Fruit fly (Drosophila melanogaster) whole organism, embryonic: ENCODE data around the gene rin.

ENCODE experiments used
- CG10366 ChIP-seq: fragments of 200-800 bp; sonication (Bioruptor generic); IDR thresholded peaks from 2 replicates; pipeline ENCODE4 v1.3.6; 2022; ENCODE audit warnings: missing biosample characterization, missing genetic modification characterization
- CG10431 ChIP-seq: fragments of 200-800 bp; sonication (Bioruptor generic); optimal IDR thresholded peaks from 3 replicates; lab custom pipeline; 2018; ENCODE audit warnings: missing biosample characterization, mild to moderate bottlenecking, missing genetic modification characterization
- CG14710 ChIP-seq: fragments of 200-800 bp; sonication (Bioruptor generic); optimal IDR thresholded peaks from 3 replicates; lab custom pipeline; 2019; ENCODE audit warnings: missing biosample characterization, mild to moderate bottlenecking, missing genetic modification characterization, moderate library complexity
- CG17385 ChIP-seq: fragments of 200-800 bp; sonication (Bioruptor generic); optimal IDR thresholded peaks from 3 replicates; lab custom pipeline; 2018; ENCODE audit warnings: missing biosample characterization, mild to moderate bottlenecking, missing genetic modification characterization
- CG1832 ChIP-seq: fragments of 200-800 bp; sonication (Bioruptor generic); optimal IDR thresholded peaks from 2 replicates; lab custom pipeline; 2017; ENCODE audit warnings: missing biosample characterization, mild to moderate bottlenecking, missing genetic modification characterization, inconsistent platforms
- CG18764 ChIP-seq: fragments of 200-800 bp; sonication (Bioruptor generic); optimal IDR thresholded peaks from 3 replicates; lab custom pipeline; 2016; ENCODE audit warnings: missing biosample characterization, missing genetic modification characterization
- CG2199 ChIP-seq: fragments of 200-800 bp; sonication (Bioruptor generic); IDR thresholded peaks from 3 replicates; pipeline ENCODE4 v1.3.6; 2022; ENCODE audit warnings: missing biosample characterization, missing genetic modification characterization
- CG6689 ChIP-seq: fragments of 200-800 bp; sonication (Bioruptor generic); IDR thresholded peaks from 2 replicates; pipeline ENCODE4 v1.3.6; 2022; ENCODE audit warnings: missing biosample characterization, missing genetic modification characterization
- CG6765 ChIP-seq: fragments of 200-800 bp; sonication (Bioruptor generic); optimal IDR thresholded peaks from 3 replicates; lab custom pipeline; 2017; ENCODE audit warnings: missing biosample characterization, mild to moderate bottlenecking, missing genetic modification characterization
- CG6813 ChIP-seq: fragments of 200-800 bp; sonication (Bioruptor generic); optimal IDR thresholded peaks from 2 replicates; lab custom pipeline; 2017; ENCODE audit warnings: missing biosample characterization, missing genetic modification characterization, mild to moderate bottlenecking, moderate library complexity, missing genetic modification reagents
- CG7271 ChIP-seq: fragments of 200-800 bp; sonication (Bioruptor generic); optimal IDR thresholded peaks from 2 replicates; lab custom pipeline; 2018; ENCODE audit warnings: missing biosample characterization, mild to moderate bottlenecking, missing genetic modification characterization, moderate library complexity
- CG7357 ChIP-seq: fragments of 200-800 bp; sonication (Bioruptor generic); IDR thresholded peaks from 3 replicates; pipeline ENCODE4 v1.3.6; 2022; ENCODE audit warnings: missing biosample characterization, missing genetic modification characterization
- CG7556 ChIP-seq: fragments of 200-800 bp; sonication (Bioruptor generic); optimal IDR thresholded peaks from 2 replicates; lab custom pipeline; 2017; ENCODE audit warnings: missing biosample characterization, mild to moderate bottlenecking, missing genetic modification characterization
- CG8089 ChIP-seq: fragments of 200-800 bp; sonication (Bioruptor generic); optimal IDR thresholded peaks from 3 replicates; lab custom pipeline; 2016; ENCODE audit warnings: missing biosample characterization, missing genetic modification characterization
- CG8944 ChIP-seq: fragments of 200-800 bp; sonication (Bioruptor generic); optimal IDR thresholded peaks from 3 replicates; lab custom pipeline; 2016; ENCODE audit warnings: missing biosample characterization, missing genetic modification characterization
- CG9797 ChIP-seq: fragments of 200-800 bp; sonication (Bioruptor generic); optimal IDR thresholded peaks from 3 replicates; lab custom pipeline; 2018; ENCODE audit warnings: missing biosample characterization, mild to moderate bottlenecking, missing genetic modification characterization
- D19A ChIP-seq: fragments of 200-800 bp; optimal IDR thresholded peaks from 3 replicates; lab custom pipeline; 2019; ENCODE audit warnings: missing biosample characterization, mild to moderate bottlenecking, missing genetic modification characterization, moderate library complexity
- Dp ChIP-seq: fragments of 200-800 bp; sonication (Bioruptor generic); optimal IDR thresholded peaks from 2 replicates; lab custom pipeline; 2018; ENCODE audit warnings: missing biosample characterization, mild to moderate bottlenecking, missing genetic modification characterization, moderate library complexity
- Eip74EF ChIP-seq, 2 experiments: fragments of 200-800 bp in 1 of 2; fragments of >200 bp in 1 of 2; sonication (Bioruptor generic) in 1 of 2; optimal IDR thresholded peaks; 2 replicates each; lab custom pipeline; 2017 to 2019; ENCODE audit warnings: missing biosample characterization in 2 of 2, missing genetic modification characterization in 2 of 2, mild to moderate bottlenecking in 1 of 2, moderate library complexity in 1 of 2
- Ets65A ChIP-seq: fragments of 200-800 bp; sonication (Bioruptor generic); peaks from one replicate; lab custom pipeline; 2016; ENCODE audit warnings: missing biosample characterization, missing genetic modification characterization
- Gug ChIP-seq: fragments of 200-800 bp; sonication (Bioruptor generic); IDR thresholded peaks from 4 replicates; pipeline ENCODE4 v1.3.6; 2022; ENCODE audit warnings: missing biosample characterization, missing genetic modification characterization
- HHEX ChIP-seq: fragments of 200-800 bp; sonication (Bioruptor generic); optimal IDR thresholded peaks from 3 replicates; lab custom pipeline; 2017; ENCODE audit warnings: missing biosample characterization, mild to moderate bottlenecking, missing genetic modification characterization, missing genetic modification reagents
- MESR4 ChIP-seq: fragments of 200-800 bp; sonication (Bioruptor generic); optimal IDR thresholded peaks from 2 replicates; lab custom pipeline; 2018; ENCODE audit warnings: missing biosample characterization, mild to moderate bottlenecking, missing genetic modification characterization, moderate library complexity
- Opbp ChIP-seq: fragments of 200-800 bp; sonication (Bioruptor generic); IDR thresholded peaks from 3 replicates; pipeline ENCODE4 v1.3.6; 2022; ENCODE audit warnings: missing biosample characterization, missing genetic modification characterization; ENCODE audit not compliant: partially characterized antibody
- Rfx ChIP-seq: fragments of 200-800 bp; sonication (Bioruptor generic); IDR thresholded peaks from 2 replicates; pipeline ENCODE4 v1.3.6; 2022; ENCODE audit warnings: missing biosample characterization, missing genetic modification characterization
- Side ChIP-seq: fragments of 200-800 bp; sonication (Bioruptor generic); optimal IDR thresholded peaks from 2 replicates; lab custom pipeline; 2016; ENCODE audit warnings: missing biosample characterization, missing genetic modification characterization
- Ssrp ChIP-seq: fragments of 200-800 bp; sonication (Bioruptor generic); optimal IDR thresholded peaks from 2 replicates; lab custom pipeline; 2018; ENCODE audit warnings: missing biosample characterization, mild to moderate bottlenecking, missing genetic modification characterization, moderate library complexity
- bcd ChIP-seq: fragments of 200-800 bp; sonication (Bioruptor generic); optimal IDR thresholded peaks from 2 replicates; lab custom pipeline; 2017; ENCODE audit warnings: missing biosample characterization, mild to moderate bottlenecking, missing genetic modification characterization
- cg ChIP-seq: fragments of 200-800 bp; sonication (Bioruptor generic); optimal IDR thresholded peaks from 3 replicates; lab custom pipeline; 2019; ENCODE audit warnings: missing biosample characterization, mild to moderate bottlenecking, missing genetic modification characterization, moderate library complexity
- chinmo ChIP-seq: fragments of 200-800 bp; sonication (Bioruptor generic); IDR thresholded peaks from 4 replicates; pipeline ENCODE4 v1.3.6; 2022; ENCODE audit warnings: missing biosample characterization, missing genetic modification characterization; ENCODE audit not compliant: partially characterized antibody
- corto ChIP-seq: fragments of 200-800 bp; sonication (Bioruptor generic); optimal IDR thresholded peaks from 2 replicates; lab custom pipeline; 2016; ENCODE audit warnings: missing biosample characterization, mild to moderate bottlenecking, missing genetic modification characterization, moderate library complexity
- da ChIP-seq: fragments of 200-800 bp; sonication (Bioruptor generic); optimal IDR thresholded peaks from 2 replicates; lab custom pipeline; 2016; ENCODE audit warnings: missing biosample characterization, missing genetic modification characterization
- dmrt11E ChIP-seq: fragments of 200-800 bp; sonication (Bioruptor generic); optimal IDR thresholded peaks from 3 replicates; lab custom pipeline; 2018; ENCODE audit warnings: missing biosample characterization, mild to moderate bottlenecking, missing genetic modification characterization, moderate library complexity
- ewg ChIP-seq: fragments of 200-800 bp; sonication (Bioruptor generic); optimal IDR thresholded peaks from 3 replicates; lab custom pipeline; 2017; ENCODE audit warnings: mild to moderate bottlenecking, missing biosample characterization, missing genetic modification reagents, missing genetic modification characterization
- gsb-n ChIP-seq: fragments of 200-800 bp; sonication (Bioruptor generic); optimal IDR thresholded peaks from 3 replicates; lab custom pipeline; 2018; ENCODE audit warnings: missing biosample characterization, mild to moderate bottlenecking, missing genetic modification characterization
- inv ChIP-seq: fragments of 200-800 bp; sonication (Bioruptor generic); IDR thresholded peaks from 2 replicates; pipeline ENCODE4 v1.3.6; 2022; ENCODE audit warnings: missing biosample characterization, missing genetic modification characterization; ENCODE audit not compliant: partially characterized antibody
- jing ChIP-seq: fragments of 200-800 bp; sonication (Bioruptor generic); optimal IDR thresholded peaks from 2 replicates; lab custom pipeline; 2018; ENCODE audit warnings: missing biosample characterization, mild to moderate bottlenecking, missing genetic modification characterization
- lab ChIP-seq: fragments of 200-800 bp; sonication (Bioruptor generic); optimal IDR thresholded peaks from 3 replicates; lab custom pipeline; 2017; ENCODE audit warnings: missing biosample characterization, missing genetic modification characterization, mild to moderate bottlenecking, moderate library complexity, missing genetic modification reagents
- lilli ChIP-seq: fragments of 200-800 bp; sonication (Bioruptor generic); optimal IDR thresholded peaks from 3 replicates; lab custom pipeline; 2016; ENCODE audit warnings: missing biosample characterization, missing genetic modification characterization
- lov ChIP-seq, 2 experiments: fragments of 200-800 bp in 1 of 2; fragments of >200 bp in 1 of 2; sonication (Bioruptor generic) in 1 of 2; IDR thresholded peaks in 1 of 2; optimal IDR thresholded peaks in 1 of 2; 2 replicates in 1 of 2; 3 replicates in 1 of 2; pipeline versions ENCODE4 v1.3.6 to Lab custom; 2017 to 2022; ENCODE audit warnings: missing biosample characterization in 1 of 2, missing genetic modification characterization in 1 of 2
- nom ChIP-seq: fragments of 200-800 bp; sonication (Bioruptor generic); optimal IDR thresholded peaks from 2 replicates; lab custom pipeline; 2017; ENCODE audit warnings: missing biosample characterization, missing genetic modification characterization, mild to moderate bottlenecking, moderate library complexity, missing genetic modification reagents
- odd ChIP-seq: fragments of 200-800 bp; sonication (Bioruptor generic); optimal IDR thresholded peaks from 2 replicates; lab custom pipeline; 2017; ENCODE audit warnings: missing biosample characterization, mild to moderate bottlenecking, missing genetic modification characterization
- ro ChIP-seq: fragments of 200-800 bp; sonication (Bioruptor generic); IDR thresholded peaks from 2 replicates; pipeline ENCODE4 v1.3.6; 2022; ENCODE audit warnings: missing biosample characterization, missing genetic modification characterization
- schlank ChIP-seq: fragments of 200-800 bp; sonication (Bioruptor generic); optimal IDR thresholded peaks from 2 replicates; lab custom pipeline; 2018; ENCODE audit warnings: missing biosample characterization, mild to moderate bottlenecking, missing genetic modification characterization
- seq ChIP-seq: fragments of 200-800 bp; sonication (Bioruptor generic); IDR thresholded peaks from 2 replicates; pipeline ENCODE4 v1.3.6; 2022; ENCODE audit warnings: missing biosample characterization, missing genetic modification characterization
- sisA ChIP-seq: fragments of 200-800 bp; sonication (Bioruptor generic); IDR thresholded peaks from 2 replicates; pipeline ENCODE4 v1.3.6; 2022; ENCODE audit warnings: missing biosample characterization, missing genetic modification characterization
- tx ChIP-seq: fragments of 200-800 bp; sonication (Bioruptor generic); optimal IDR thresholded peaks from 2 replicates; lab custom pipeline; 2016; ENCODE audit warnings: missing biosample characterization, missing genetic modification characterization

The rin gene

DNA sequence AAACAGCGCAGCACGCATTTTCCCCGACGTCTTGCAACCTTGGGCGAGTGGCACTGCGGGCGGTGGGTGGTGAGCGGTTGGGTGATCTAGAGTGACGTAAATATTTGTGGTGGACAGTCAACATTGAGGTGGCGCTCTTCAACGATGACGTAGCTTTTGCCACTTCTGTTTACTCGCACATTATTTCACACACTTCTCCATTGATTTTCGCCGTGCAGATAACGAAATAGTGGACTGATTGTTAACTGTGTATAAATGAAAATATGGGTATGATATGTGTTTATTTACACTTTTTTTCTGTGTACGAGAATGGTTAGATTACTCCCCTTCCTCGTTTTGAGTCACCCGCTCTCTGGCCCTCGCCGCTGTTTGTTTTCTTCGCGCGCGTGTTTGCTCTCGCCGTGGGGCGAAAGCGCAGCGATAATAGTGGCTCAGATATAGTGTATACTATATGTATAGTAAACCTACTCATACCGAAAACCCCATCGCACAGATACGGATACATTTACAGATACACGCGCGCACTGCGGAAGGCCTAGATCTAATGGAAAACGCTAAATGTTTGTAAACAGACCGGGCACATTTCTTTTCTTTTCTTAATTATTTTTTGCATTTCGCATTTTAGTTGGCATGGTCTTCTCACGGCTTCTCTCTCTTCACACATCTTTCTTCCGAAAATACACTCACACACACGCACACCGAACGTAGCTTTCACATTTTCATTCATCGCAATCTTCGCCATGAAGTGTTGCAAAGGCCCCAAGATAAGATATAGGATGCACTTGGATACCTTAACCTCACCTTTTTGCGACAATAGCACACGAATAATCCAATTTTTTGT, 39.8 kb downstream of the rin start, which contains the start of gene omd (continued):
- TF ChIP-seq Rfx (GFP tag; lab: Robert Waterston, UW) (peak; percentile 72), CG10366 (GFP tag; lab: Robert Waterston, UW) (peak; percentile 47), MESR4 (GFP tag; lab: Kevin White, UChicago) (peak; percentile 10), inv (no peak), Gug (peak; percentile 33; the same call in 2 of the 4 replicates), CG6765 (GFP tag; lab: Kevin White, UChicago) (peak; percentile 64), tx (GFP tag; lab: Kevin White, UChicago) (peak; percentile 40), CG14710 (peak; percentile 50), Ets65A (GFP tag; lab: Kevin White, UChicago) (no peak), Eip74EF (GFP tag; optimal IDR thresholded peaks at IDR 0.05; lab: Kevin White, UChicago) (peak in 1 of 2 experiments; percentile 45), CG9797 (GFP tag; lab: Kevin White, UChicago) (no peak), Opbp (GFP tag; lab: Robert Waterston, UW) (no peak), CG8089 (GFP tag; lab: Kevin White, UChicago) (peak; percentile 37), dmrt11E (tag; lab: Kevin White, UChicago) (peak; percentile 64), CG7357 (no peak), ewg (peak; percentile 28), Side (peak; percentile 78), HHEX (GFP tag; lab: Kevin White, UChicago) (peak; percentile 66), gsb-n (tag; lab: Kevin White, UChicago) (no peak), schlank (peak; percentile 58), lilli (GFP tag; lab: Kevin White, UChicago) (peak; percentile 61), CG17385 (GFP tag; lab: Kevin White, UChicago) (peak; percentile 61), corto (GFP tag; lab: Kevin White, UChicago) (no peak), CG1832 (GFP tag; lab: Kevin White, UChicago) (no peak), chinmo (0 out of 4 replicates have a peak, but pooled peaks have one; percentile 66), CG7556 (GFP tag; lab: Kevin White, UChicago) (no peak), CG10431 (peak; percentile 82), CG6689 (peak; percentile 54; the same call in 1 of the 2 replicates), cg (peak; percentile 75), da (GFP tag; lab: Kevin White, UChicago) (no peak), ro (no peak), jing (GFP tag; lab: Kevin White, UChicago) (no peak), lab (GFP tag; lab: Kevin White, UChicago) (peak; percentile 87), CG2199 (GFP tag; lab: Robert Waterston, UW) (peak; percentile 94), sisA (GFP tag; lab: Robert Waterston, UW) (no peak), CG18764 (GFP tag; lab: Kevin White, UChicago) (peak; percentile 44), bcd (peak; percentile 70), lov (optimal IDR thresholded peaks at IDR 0.05; lab: Kevin White, UChicago) (no peak), lov (GFP tag; IDR thresholded peaks at IDR 0.05; lab: Robert Waterston, UW) (peak; percentile 80), CG8944 (GFP tag; lab: Kevin White, UChicago) (peak; percentile 69), CG6813 (peak; percentile 85), odd (GFP tag; lab: Kevin White, UChicago) (no peak), seq (peak; percentile 51), Dp (GFP tag; lab: Kevin White, UChicago) (peak; percentile 9), Ssrp (tag; lab: Kevin White, UChicago) (no peak), nom (no peak), D19A (tag; lab: Kevin White, UChicago) (no peak), CG7271 (tag; lab: Kevin White, UChicago) (no peak)
